Fruit fly (Drosophila melanogaster) whole organism, prepupa: ENCODE measurements around the gene gt.

Experiments
- CG16779 ChIP-seq: fragments of 200-800 bp; sonication (Bioruptor generic); optimal IDR thresholded peaks from 3 replicates; lab custom pipeline; 2017; ENCODE audit warnings: missing biosample characterization, mild to moderate bottlenecking, missing genetic modification characterization
- Ets21C ChIP-seq: fragments of 200-800 bp; sonication (Bioruptor generic); optimal IDR thresholded peaks from 3 replicates; lab custom pipeline; 2016; ENCODE audit warnings: missing biosample characterization, missing genetic modification characterization
- spab ChIP-seq: fragments of 200-800 bp; sonication (Bioruptor generic); optimal IDR thresholded peaks from 2 replicates; lab custom pipeline; 2017; ENCODE audit warnings: missing biosample characterization, mild to moderate bottlenecking, missing genetic modification characterization, missing genetic modification reagents

DNA sequence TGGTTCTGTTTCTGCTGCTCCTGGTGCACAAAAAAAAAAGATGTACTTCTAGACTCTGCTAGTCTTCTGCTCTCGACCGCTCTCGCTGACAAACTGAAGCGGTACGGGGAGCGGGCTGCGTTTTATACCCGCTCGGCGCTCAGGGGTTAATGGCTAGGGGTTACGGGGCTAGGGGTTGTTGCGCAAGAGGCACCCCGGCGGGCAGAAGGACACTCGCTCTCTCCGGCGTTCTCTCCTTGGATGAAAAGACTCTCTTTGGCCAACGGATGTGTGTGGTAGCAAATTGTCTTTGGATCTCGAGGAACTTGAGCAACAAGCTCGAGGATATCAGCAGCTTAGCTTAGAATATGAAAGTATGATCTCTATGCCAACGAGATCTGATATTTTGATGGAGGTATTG, 18.0 kb downstream of the gt start, which contains the start of gene CG12496:
- no peak for TF ChIP-seq Ets21C
- no peak for TF ChIP-seq spab (GFP tag; lab: Kevin White, UChicago)
- no peak for TF ChIP-seq CG16779 (tag; lab: Kevin White, UChicago)
